Worm (Caenorhabditis elegans): Measurements from ENCODE around the gene dss-1.

DNA sequence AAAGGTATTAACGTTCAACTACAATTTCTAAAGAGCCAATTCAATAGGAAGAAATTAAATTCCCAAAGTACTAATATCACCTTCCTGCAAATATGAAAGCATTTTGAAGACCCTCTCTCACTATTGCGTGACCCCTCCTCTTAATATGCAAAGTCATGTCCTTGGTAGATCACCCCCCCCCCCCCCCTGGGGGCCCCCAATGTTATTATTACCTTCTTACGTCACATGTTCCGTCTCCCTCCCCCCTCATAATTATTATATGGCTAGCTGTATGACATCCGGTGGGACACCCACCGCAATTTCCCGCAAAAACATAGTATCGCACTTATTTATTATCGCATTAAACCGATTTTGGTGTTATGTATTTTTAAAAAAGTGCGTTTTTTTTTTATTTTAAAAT is 34.1 kb downstream of the dss-1 start:
- no peak for TF ChIP-seq nhr-77 (tag; optimal IDR thresholded peaks at IDR 0.05)
- TF ChIP-seq ama-1 (optimal IDR thresholded peaks at IDR 0.05), result no peak
- TF ChIP-seq fos-1 (tag; optimal IDR thresholded peaks at IDR 0.05), result no peak
- no peak for TF ChIP-seq pha-4 (tag; optimal IDR thresholded peaks at IDR 0.05)
- no peak for TF ChIP-seq aly-2 (tag; optimal IDR thresholded peaks at IDR 0.05)
- TF ChIP-seq fkh-2 (tag; optimal IDR thresholded peaks at IDR 0.05), result no peak
- no peak for TF ChIP-seq pqm-1 (tag; optimal IDR thresholded peaks at IDR 0.05)
- TF ChIP-seq elt-2 (tag; optimal IDR thresholded peaks at IDR 0.05), result no peak
- no peak for TF ChIP-seq nhr-23 (tag; optimal IDR thresholded peaks at IDR 0.05)
- no peak for TF ChIP-seq ztf-11 (tag; optimal IDR thresholded peaks at IDR 0.05)
- no peak for TF ChIP-seq sea-2 (GFP tag; optimal IDR thresholded peaks at IDR 0.05)
- TF ChIP-seq tbx-2 (tag; optimal IDR thresholded peaks at IDR 0.05), result no peak
- no peak for TF ChIP-seq lsy-12 (tag; optimal IDR thresholded peaks at IDR 0.05)
- no peak for TF ChIP-seq nhr-237 (tag; optimal IDR thresholded peaks at IDR 0.05)

Data from whole organism, L3 larva.